Fruit fly (Drosophila melanogaster): ENCODE results near the gene ZC3H3.
A peak's percentile ranks its signal among the peaks of the same experiment; 100 is the strongest.

ZC3H3 gene

DNA sequence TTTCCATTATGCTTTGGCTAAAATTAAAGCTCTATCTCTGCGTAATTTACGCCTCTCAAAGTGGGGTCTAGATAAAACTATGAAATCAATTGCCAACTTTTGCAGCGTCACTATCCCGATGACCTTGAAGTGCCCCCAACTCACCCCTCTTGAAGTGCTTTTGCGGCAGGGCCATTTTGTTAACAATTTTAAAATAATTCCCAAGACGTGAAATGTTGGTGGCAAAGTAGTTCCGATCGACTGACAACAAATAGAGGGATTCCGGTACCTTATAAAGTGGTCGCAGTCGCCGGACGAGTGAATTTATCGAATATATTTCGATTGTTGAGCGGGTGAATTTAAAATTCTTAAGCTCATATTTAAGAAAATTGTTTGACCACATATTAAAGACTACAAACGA lies 13.7 kb upstream of the ZC3H3 start, which contains the start of gene GstO2 (continued):
- no peak for TF ChIP-seq Dbx (GFP tag; IDR thresholded peaks at IDR 0.05)
- no peak for TF ChIP-seq CG16779 (GFP tag; IDR thresholded peaks at IDR 0.05)
- TF ChIP-seq h (optimal IDR thresholded peaks at IDR 0.05) = no peak
- TF ChIP-seq CG16813 (GFP tag; IDR thresholded peaks at IDR 0.05; ENCODE audit: partially characterized antibody) = peak; percentile 28; the same call in 1 of the 3 replicates
- TF ChIP-seq CG8765 (GFP tag; IDR thresholded peaks at IDR 0.05) = no peak
- TF ChIP-seq hbn (GFP tag; IDR thresholded peaks at IDR 0.05; ENCODE audit: partially characterized antibody) = peak; percentile 46; the same call in 1 of the 2 replicates
- TF ChIP-seq NC2β (GFP tag; optimal IDR thresholded peaks at IDR 0.05) = no peak
- 0 out of 3 replicates have a peak, but pooled peaks have one; percentile 25 for TF ChIP-seq Doc3 (GFP tag; IDR thresholded peaks at IDR 0.05; ENCODE audit: partially characterized antibody)
- TF ChIP-seq sens (GFP tag) = peak; percentile 59
- no peak for TF ChIP-seq CG17359 (tag; optimal IDR thresholded peaks at IDR 0.05)
- no peak for TF ChIP-seq gt (GFP tag; IDR thresholded peaks at IDR 0.05)
- no peak for TF ChIP-seq Ada2b (GFP tag; IDR thresholded peaks at IDR 0.05)
- TF ChIP-seq Bgb (GFP tag; IDR thresholded peaks at IDR 0.05; ENCODE audit: partially characterized antibody) = peak; percentile 50
- TF ChIP-seq Elba2 (GFP tag; optimal IDR thresholded peaks at IDR 0.05) = no peak
- TF ChIP-seq tap (tag; optimal IDR thresholded peaks at IDR 0.05) = no peak
- peak; percentile 1; the same call in 1 of the 3 replicates for TF ChIP-seq CG34422 (GFP tag; IDR thresholded peaks at IDR 0.05)
- TF ChIP-seq CG15011 (GFP tag; optimal IDR thresholded peaks at IDR 0.05) = no peak
- no peak for TF ChIP-seq Abd-B (GFP tag; optimal IDR thresholded peaks at IDR 0.05)
- no peak for TF ChIP-seq danr (GFP tag; IDR thresholded peaks at IDR 0.05)
- TF ChIP-seq CG3995 (GFP tag; optimal IDR thresholded peaks at IDR 0.05) = peak; percentile 30
- peak; percentile 9 for TF ChIP-seq CG13894 (tag; optimal IDR thresholded peaks at IDR 0.05)
- peak; percentile 64 for TF ChIP-seq MESR4 (GFP tag; optimal IDR thresholded peaks at IDR 0.05)
- TF ChIP-seq ci (GFP tag; IDR thresholded peaks at IDR 0.05) = no peak
- no peak for TF ChIP-seq CG6254 (GFP tag; optimal IDR thresholded peaks at IDR 0.05)
- TF ChIP-seq Fer1 (GFP tag; optimal IDR thresholded peaks at IDR 0.05) = peak; percentile 17
- TF ChIP-seq CG10147 (GFP tag; optimal IDR thresholded peaks at IDR 0.05) = no peak
- peak; percentile 96 for TF ChIP-seq CG11560 (tag; IDR thresholded peaks at IDR 0.05)
- peak; percentile 18; the same call in 1 of the 3 replicates for TF ChIP-seq row (GFP tag; IDR thresholded peaks at IDR 0.05)
- TF ChIP-seq CG34376 (GFP tag; optimal IDR thresholded peaks at IDR 0.05) = peak; percentile 14
- no peak for TF ChIP-seq Dip2 (GFP tag; IDR thresholded peaks at IDR 0.05)
- no peak for TF ChIP-seq CG3163 (GFP tag; optimal IDR thresholded peaks at IDR 0.05)
- TF ChIP-seq scrt (GFP tag; optimal IDR thresholded peaks at IDR 0.05) = no peak
- no peak for TF ChIP-seq CG12219 (GFP tag; optimal IDR thresholded peaks at IDR 0.05)
- TF ChIP-seq CoRest (tag; optimal IDR thresholded peaks at IDR 0.05) = no peak
- TF ChIP-seq CG42726 (GFP tag; IDR thresholded peaks at IDR 0.05; ENCODE audit: partially characterized antibody) = no peak
- TF ChIP-seq CG2116 (GFP tag; optimal IDR thresholded peaks at IDR 0.05) = peak; percentile 47
- TF ChIP-seq Lim3 (GFP tag; IDR thresholded peaks at IDR 0.05) = no peak
- no peak for TF ChIP-seq nom (GFP tag; optimal IDR thresholded peaks at IDR 0.05)
- TF ChIP-seq CG30020 (tag; optimal IDR thresholded peaks at IDR 0.05) = no peak
- TF ChIP-seq CG10431 (GFP tag; optimal IDR thresholded peaks at IDR 0.05) = peak; percentile 94

DNA sequence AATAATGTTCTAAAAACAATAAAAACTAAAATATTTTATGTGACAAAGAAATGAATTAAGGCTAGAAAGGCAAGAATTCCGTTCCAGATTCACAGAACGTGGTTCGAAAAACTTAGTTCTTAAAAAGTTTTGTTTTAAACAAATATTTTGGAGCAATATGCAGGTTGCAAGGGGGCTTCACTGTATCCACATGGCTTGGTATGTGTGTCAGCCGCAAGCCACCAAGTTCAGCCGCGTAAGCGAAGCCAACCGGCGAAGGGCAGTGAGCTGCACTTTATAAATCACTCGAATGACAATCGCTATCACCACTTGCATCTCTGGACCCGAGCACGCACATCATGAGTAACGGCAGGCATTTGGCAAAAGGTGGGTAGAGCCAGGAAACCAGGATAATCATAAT lies 10.7 kb upstream of the ZC3H3 start, which contains the start of gene se:
Gene se, plus strand, starts transcription at position 301 of the 400 bp plus-strand sequence.
- TF ChIP-seq phol (tag; optimal IDR thresholded peaks at IDR 0.05) = no peak
- no peak for TF ChIP-seq CG10147 (GFP tag; optimal IDR thresholded peaks at IDR 0.05)
- TF ChIP-seq Stat92E (GFP tag; optimal IDR thresholded peaks at IDR 0.05) = no peak
